Fruit fly (Drosophila melanogaster) whole organism, embryonic: ENCODE results near the gene CG33158.

ENCODE experiments used
- ATbp ChIP-seq: fragments of 200-800 bp; sonication (Bioruptor generic); optimal IDR thresholded peaks from 2 replicates; lab custom pipeline; 2017; ENCODE audit warnings: missing biosample characterization, mild to moderate bottlenecking, missing genetic modification characterization, missing genetic modification reagents
- Ada2b ChIP-seq: fragments of 200-800 bp; sonication (Bioruptor generic); IDR thresholded peaks from 2 replicates; pipeline ENCODE4 v1.3.6; 2022; ENCODE audit warnings: missing biosample characterization, missing genetic modification characterization
- Asciz ChIP-seq: fragments of 200-800 bp; sonication (Bioruptor generic); optimal IDR thresholded peaks from 2 replicates; lab custom pipeline; 2017; ENCODE audit warnings: missing biosample characterization, mild to moderate bottlenecking, missing genetic modification characterization, missing genetic modification reagents
- Atf3 ChIP-seq: fragments of 200-800 bp; sonication (Bioruptor generic); optimal IDR thresholded peaks from 3 replicates; lab custom pipeline; 2016; ENCODE audit warnings: missing biosample characterization, missing genetic modification characterization
- BEAF-32 ChIP-seq: fragments of 200-800 bp; sonication (Bioruptor generic); optimal IDR thresholded peaks from 3 replicates; lab custom pipeline; 2017; ENCODE audit warnings: missing biosample characterization, missing genetic modification characterization, mild to moderate bottlenecking, moderate library complexity, missing genetic modification reagents
- C15 ChIP-seq: fragments of 200-800 bp; sonication (Bioruptor generic); IDR thresholded peaks from 3 replicates; pipeline ENCODE4 v1.3.6; 2022; ENCODE audit warnings: missing biosample characterization, missing genetic modification characterization
- CG10979 ChIP-seq: fragments of 200-800 bp; sonication (Bioruptor generic); optimal IDR thresholded peaks from 2 replicates; lab custom pipeline; 2018; ENCODE audit warnings: missing biosample characterization, mild to moderate bottlenecking, missing genetic modification characterization, moderate library complexity
- CG12071 ChIP-seq: fragments of 200-800 bp; sonication (Bioruptor generic); optimal IDR thresholded peaks from 3 replicates; lab custom pipeline; 2018; ENCODE audit warnings: missing biosample characterization, mild to moderate bottlenecking, missing genetic modification characterization
- CG12155 ChIP-seq: fragments of 200-800 bp; sonication (Bioruptor generic); optimal IDR thresholded peaks from 3 replicates; lab custom pipeline; 2016; ENCODE audit warnings: missing biosample characterization, missing genetic modification characterization
- CG12744 ChIP-seq: fragments of 200-800 bp; sonication (Bioruptor generic); optimal IDR thresholded peaks from 2 replicates; lab custom pipeline; 2016; ENCODE audit warnings: missing biosample characterization, missing genetic modification characterization
- CG15514 ChIP-seq: fragments of 200-800 bp; sonication (Bioruptor generic); optimal IDR thresholded peaks from 3 replicates; lab custom pipeline; 2017; ENCODE audit warnings: missing biosample characterization, missing genetic modification characterization, mild to moderate bottlenecking, moderate library complexity, missing genetic modification reagents
- CG15601 ChIP-seq: fragments of 200-800 bp; sonication (Bioruptor generic); optimal IDR thresholded peaks from 3 replicates; lab custom pipeline; 2019; ENCODE audit warnings: missing biosample characterization, mild to moderate bottlenecking, missing genetic modification characterization, moderate library complexity
- CG15696 ChIP-seq: fragments of 200-800 bp; sonication (Bioruptor generic); optimal IDR thresholded peaks from 2 replicates; lab custom pipeline; 2019; ENCODE audit warnings: missing biosample characterization, mild to moderate bottlenecking, missing genetic modification characterization, moderate library complexity
- CG17829 ChIP-seq: fragments of 200-800 bp; optimal IDR thresholded peaks from 2 replicates; lab custom pipeline; 2019; ENCODE audit warnings: missing biosample characterization, mild to moderate bottlenecking, missing genetic modification characterization, moderate library complexity
- CG2116 ChIP-seq: fragments of 200-800 bp; sonication (Bioruptor generic); optimal IDR thresholded peaks from 3 replicates; lab custom pipeline; 2018; ENCODE audit warnings: missing biosample characterization, mild to moderate bottlenecking, missing genetic modification characterization
- CG31441 ChIP-seq: fragments of 200-800 bp; sonication (Bioruptor generic); IDR thresholded peaks from 2 replicates; pipeline ENCODE4 v1.3.6; 2022; ENCODE audit warnings: missing biosample characterization, missing genetic modification characterization
- CG32767 ChIP-seq: fragments of 200-800 bp; sonication (Bioruptor generic); IDR thresholded peaks from 2 replicates; pipeline ENCODE4 v1.3.6; 2022; ENCODE audit warnings: missing biosample characterization, missing genetic modification characterization
- CG34224 ChIP-seq: fragments of 200-800 bp; sonication (Bioruptor generic); IDR thresholded peaks from 3 replicates; pipeline ENCODE4 v1.3.6; 2022; ENCODE audit warnings: missing biosample characterization, missing genetic modification characterization; ENCODE audit not compliant: partially characterized antibody
- CG34422 ChIP-seq: fragments of 200-800 bp; sonication (Bioruptor generic); IDR thresholded peaks from 3 replicates; pipeline ENCODE4 v1.3.6; 2022; ENCODE audit warnings: missing biosample characterization, missing genetic modification characterization
- CG4820 ChIP-seq: fragments of 200-800 bp; sonication (Bioruptor generic); optimal IDR thresholded peaks from 3 replicates; lab custom pipeline; 2016; ENCODE audit warnings: missing biosample characterization, missing genetic modification characterization
- CG6272 ChIP-seq: fragments of 200-800 bp; sonication (Bioruptor generic); IDR thresholded peaks from 2 replicates; pipeline ENCODE4 v1.3.6; 2022; ENCODE audit warnings: missing biosample characterization, missing genetic modification characterization
- CG7745 ChIP-seq: fragments of 200-800 bp; sonication (Bioruptor generic); optimal IDR thresholded peaks from 2 replicates; lab custom pipeline; 2018; ENCODE audit warnings: missing biosample characterization, mild to moderate bottlenecking, missing genetic modification characterization, moderate library complexity
- CG9817 ChIP-seq: fragments of 200-800 bp; sonication (Bioruptor generic); optimal IDR thresholded peaks from 2 replicates; lab custom pipeline; 2018; ENCODE audit warnings: missing biosample characterization, mild to moderate bottlenecking, missing genetic modification characterization, moderate library complexity
- Dfd ChIP-seq, 2 experiments: fragments of >200 bp; optimal IDR thresholded peaks; 2 replicates each; lab custom pipeline; 2017; ENCODE audit warnings: missing biosample characterization in 2 of 2, missing genetic modification characterization in 2 of 2
- Drgx ChIP-seq: fragments of 200-800 bp; sonication (Bioruptor generic); IDR thresholded peaks from 2 replicates; pipeline ENCODE4 v1.3.6; 2022; ENCODE audit warnings: missing biosample characterization, missing genetic modification characterization
- H15 ChIP-seq: fragments of 200-800 bp; sonication (Bioruptor generic); IDR thresholded peaks from 3 replicates; pipeline ENCODE4 v1.3.6; 2022; ENCODE audit warnings: missing biosample characterization, missing genetic modification characterization
- Max ChIP-seq: fragments of 200-800 bp; sonication (Bioruptor generic); optimal IDR thresholded peaks from 2 replicates; lab custom pipeline; 2016; ENCODE audit warnings: missing biosample characterization, mild to moderate bottlenecking, missing genetic modification characterization
- Mrtf ChIP-seq: fragments of 200-800 bp; sonication (Bioruptor generic); IDR thresholded peaks from 3 replicates; pipeline ENCODE4 v1.3.6; 2022; ENCODE audit warnings: missing biosample characterization, missing genetic modification characterization
- Nf-YC ChIP-seq: fragments of 200-800 bp; optimal IDR thresholded peaks from 3 replicates; lab custom pipeline; 2019; ENCODE audit warnings: missing biosample characterization, mild to moderate bottlenecking, missing genetic modification characterization, moderate library complexity
- Optix ChIP-seq: fragments of 200-800 bp; sonication (Bioruptor generic); IDR thresholded peaks from 3 replicates; pipeline ENCODE4 v1.3.6; 2022; ENCODE audit warnings: missing biosample characterization, missing genetic modification characterization
- Poxn ChIP-seq: fragments of 200-800 bp; sonication (Bioruptor generic); IDR thresholded peaks from 2 replicates; pipeline ENCODE4 v1.3.6; 2022; ENCODE audit warnings: missing biosample characterization, missing genetic modification characterization
- Usf ChIP-seq: fragments of 200-800 bp; sonication (Bioruptor generic); optimal IDR thresholded peaks from 2 replicates; lab custom pipeline; 2017; ENCODE audit warnings: missing genotype, missing biosample characterization, missing genetic modification characterization
- ap ChIP-seq: fragments of 200-800 bp; sonication (Bioruptor generic); IDR thresholded peaks from 2 replicates; pipeline ENCODE4 v1.3.6; 2022; ENCODE audit warnings: missing biosample characterization, missing genetic modification characterization
- ase ChIP-seq: fragments of 200-800 bp; sonication (Bioruptor generic); IDR thresholded peaks from 3 replicates; pipeline ENCODE4 v1.3.6; 2022; ENCODE audit warnings: missing biosample characterization, missing genetic modification characterization
- ash1 ChIP-seq: fragments of 200-800 bp; sonication (Bioruptor generic); optimal IDR thresholded peaks from 2 replicates; lab custom pipeline; 2018; ENCODE audit warnings: missing biosample characterization, mild to moderate bottlenecking, missing genetic modification characterization
- az2 ChIP-seq: fragments of 200-800 bp; sonication (Bioruptor generic); optimal IDR thresholded peaks from 3 replicates; lab custom pipeline; 2016; ENCODE audit warnings: missing biosample characterization, missing genetic modification characterization
- bigmax ChIP-seq: fragments of 200-800 bp; sonication (Bioruptor generic); optimal IDR thresholded peaks from 2 replicates; lab custom pipeline; 2018; ENCODE audit warnings: missing biosample characterization, mild to moderate bottlenecking, missing genetic modification characterization
- bowl ChIP-seq: fragments of 200-800 bp; sonication (Bioruptor generic); IDR thresholded peaks from 2 replicates; pipeline ENCODE4 v1.3.6; 2022; ENCODE audit warnings: missing biosample characterization, missing genetic modification characterization
- cas ChIP-seq: fragments of 200-800 bp; sonication (Bioruptor generic); IDR thresholded peaks from 2 replicates; pipeline ENCODE4 v1.3.6; 2022; ENCODE audit warnings: missing biosample characterization, missing genetic modification characterization
- corto ChIP-seq: fragments of 200-800 bp; sonication (Bioruptor generic); optimal IDR thresholded peaks from 2 replicates; lab custom pipeline; 2016; ENCODE audit warnings: missing biosample characterization, mild to moderate bottlenecking, missing genetic modification characterization, moderate library complexity
- dmrt99B ChIP-seq: fragments of 200-800 bp; sonication (Bioruptor generic); optimal IDR thresholded peaks from 2 replicates; lab custom pipeline; 2018; ENCODE audit warnings: missing biosample characterization, mild to moderate bottlenecking, missing genetic modification characterization, moderate library complexity
- h ChIP-seq: fragments of >200 bp; optimal IDR thresholded peaks from 2 replicates; lab custom pipeline; 2017
- ham ChIP-seq: fragments of 200-800 bp; sonication (Bioruptor generic); IDR thresholded peaks from 2 replicates; pipeline ENCODE4 v1.3.6; 2022; ENCODE audit warnings: missing biosample characterization, missing genetic modification characterization
- hth ChIP-seq: fragments of >200 bp; optimal IDR thresholded peaks from 2 replicates; lab custom pipeline; 2017; ENCODE audit warnings: inconsistent platforms
- jigr1 ChIP-seq: fragments of 200-800 bp; sonication (Bioruptor generic); IDR thresholded peaks from 3 replicates; pipeline ENCODE4 v1.3.6; 2022; ENCODE audit warnings: missing biosample characterization, missing genetic modification characterization
- maf-S ChIP-seq: fragments of 200-800 bp; sonication (Bioruptor generic); optimal IDR thresholded peaks from 2 replicates; lab custom pipeline; 2016; ENCODE audit warnings: missing biosample characterization, missing genetic modification characterization
- nau ChIP-seq: fragments of 200-800 bp; sonication (Bioruptor generic); optimal IDR thresholded peaks from 3 replicates; lab custom pipeline; 2017; ENCODE audit warnings: missing biosample characterization, mild to moderate bottlenecking, missing genetic modification characterization, missing genetic modification reagents
- sisA ChIP-seq: fragments of 200-800 bp; sonication (Bioruptor generic); IDR thresholded peaks from 2 replicates; pipeline ENCODE4 v1.3.6; 2022; ENCODE audit warnings: missing biosample characterization, missing genetic modification characterization
- sug ChIP-seq: fragments of 200-800 bp; optimal IDR thresholded peaks from 2 replicates; lab custom pipeline; 2019; ENCODE audit warnings: missing biosample characterization, mild to moderate bottlenecking, missing genetic modification characterization, moderate library complexity
- tll ChIP-seq, 2 experiments: fragments of 200-800 bp in 1 of 2; fragments of >200 bp in 1 of 2; sonication (Bioruptor generic) in 1 of 2; optimal IDR thresholded peaks; 2 replicates each; lab custom pipeline; 2017 to 2019; ENCODE audit warnings: missing biosample characterization in 2 of 2, missing genetic modification characterization in 2 of 2, mild to moderate bottlenecking in 1 of 2, moderate library complexity in 1 of 2
- tna ChIP-seq: fragments of 200-800 bp; sonication (Bioruptor generic); IDR thresholded peaks from 2 replicates; pipeline ENCODE4 v1.3.6; 2022; ENCODE audit warnings: missing biosample characterization, missing genetic modification characterization; ENCODE audit not compliant: partially characterized antibody
- zen ChIP-seq: fragments of 200-800 bp; sonication (Bioruptor generic); optimal IDR thresholded peaks from 3 replicates; lab custom pipeline; 2018; ENCODE audit warnings: missing biosample characterization, mild to moderate bottlenecking, missing genetic modification characterization, moderate library complexity

The CG33158 gene

DNA sequence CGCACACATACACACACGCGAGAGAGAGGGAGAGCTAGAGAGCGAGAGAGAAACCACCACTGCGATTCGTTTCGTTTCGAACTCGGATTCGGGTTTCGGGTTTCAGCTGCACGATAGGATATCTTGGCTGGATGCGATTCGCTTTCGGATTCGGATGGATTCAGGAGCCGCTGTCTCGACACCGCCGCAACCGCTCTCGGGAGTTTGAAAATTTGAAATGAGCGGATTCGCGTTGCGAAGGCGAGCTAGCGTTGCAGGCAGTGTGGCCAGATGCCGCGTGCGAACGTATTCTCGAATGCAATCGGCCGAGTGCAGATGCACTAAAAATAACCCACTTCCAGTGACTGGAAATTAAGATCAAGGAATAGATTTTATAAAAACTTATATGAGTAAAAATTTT, 7.8 kb upstream of the CG33158 start, which contains the start of gene fax (continued):
- TF ChIP-seq CG12744 (GFP tag; lab: Kevin White, UChicago) (no peak), corto (GFP tag; lab: Kevin White, UChicago) (no peak), C15 (GFP tag; lab: Robert Waterston, UW) (no peak), CG2116 (GFP tag; lab: Kevin White, UChicago) (peak; percentile 28), CG31441 (no peak; the same call in 1 of the 2 replicates), Asciz (GFP tag; lab: Kevin White, UChicago) (peak; percentile 17), ap (GFP tag; lab: Robert Waterston, UW) (no peak), ham (GFP tag; lab: Robert Waterston, UW) (no peak), Nf-YC (peak; percentile 58), az2 (no peak), CG34224 (peak; percentile 61), bowl (GFP tag; lab: Robert Waterston, UW) (no peak), CG10979 (tag; lab: Kevin White, UChicago) (peak; percentile 41), Mrtf (no peak), sisA (GFP tag; lab: Robert Waterston, UW) (no peak), ase (no peak), Dfd (GFP tag; optimal IDR thresholded peaks at IDR 0.05; lab: Kevin White, UChicago) (no peak), h (lab: Kevin White, UChicago) (no peak), CG6272 (GFP tag; lab: Robert Waterston, UW) (no peak), Ada2b (GFP tag; lab: Robert Waterston, UW) (no peak), CG17829 (peak; percentile 81), CG15696 (tag; lab: Kevin White, UChicago) (no peak), CG15514 (GFP tag; lab: Kevin White, UChicago) (peak; percentile 71), H15 (no peak), hth (lab: Kevin White, UChicago) (no peak), CG9817 (no peak), ATbp (GFP tag; lab: Kevin White, UChicago) (no peak), dmrt99B (tag; lab: Kevin White, UChicago) (no peak), Optix (GFP tag; lab: Robert Waterston, UW) (no peak), CG7745 (tag; lab: Kevin White, UChicago) (peak; percentile 29), Drgx (GFP tag; lab: Robert Waterston, UW) (peak; percentile 40), jigr1 (GFP tag; lab: Robert Waterston, UW) (no peak; the same call in 2 of the 3 replicates), Atf3 (GFP tag; lab: Kevin White, UChicago) (no peak), CG34422 (peak; percentile 66; the same call in 1 of the 3 replicates), zen (tag; lab: Kevin White, UChicago) (peak; percentile 36), CG4820 (GFP tag; lab: Kevin White, UChicago) (no peak), tna (peak; percentile 46), BEAF-32 (GFP tag; lab: Kevin White, UChicago) (no peak), CG12071 (GFP tag; lab: Kevin White, UChicago) (peak; percentile 26), tll (GFP tag; optimal IDR thresholded peaks at IDR 0.05; lab: Kevin White, UChicago) (peak in 1 of 2 experiments; percentile 21), CG12155 (no peak), Max (no peak), cas (no peak), maf-S (GFP tag; lab: Kevin White, UChicago) (no peak), CG32767 (GFP tag; lab: Robert Waterston, UW) (peak; percentile 44; the same call in 1 of the 2 replicates), Usf (no peak), nau (peak; percentile 44), Poxn (GFP tag; lab: Robert Waterston, UW) (no peak), ash1 (GFP tag; lab: Kevin White, UChicago) (no peak), sug (tag; lab: Kevin White, UChicago) (no peak), bigmax (GFP tag; lab: Kevin White, UChicago) (no peak), CG15601 (tag; lab: Kevin White, UChicago) (peak; percentile 30)
